Fruit fly (Drosophila melanogaster): Measurements from ENCODE around the gene CG5731.

dm6 chr2L:10191396-10191795, 18.1 kb downstream of the CG5731 start, which contains the start of gene Fum4:
- TF ChIP-seq Sox14 (GFP tag; optimal IDR thresholded peaks at IDR 0.05), result no peak
- no peak for TF ChIP-seq CG32006 (GFP tag; optimal IDR thresholded peaks at IDR 0.05)
- no peak for TF ChIP-seq Eip78C (GFP tag)
- TF ChIP-seq Sox15 (GFP tag; optimal IDR thresholded peaks at IDR 0.05), result no peak
- TF ChIP-seq CG6854 (GFP tag; optimal IDR thresholded peaks at IDR 0.05), result no peak
